Worm (Caenorhabditis elegans) whole organism, L2 larva: Measurements from ENCODE around the gene asp-13.

Experiments
- C34F6.9 ChIP-seq: fragments of 150-350 bp; optimal IDR thresholded peaks from 2 replicates; lab custom pipeline; 2014; ENCODE audit warnings: missing biosample characterization, missing genetic modification characterization
- F13H6.1 ChIP-seq: sonication (generic microtip); optimal IDR thresholded peaks from 2 replicates; lab custom pipeline; 2016; ENCODE audit warnings: missing genetic modification characterization, missing compliant biosample characterization
- Y55F3AM.14 ChIP-seq: fragments of 200-800 bp; sonication (Bioruptor generic); optimal IDR thresholded peaks from 2 replicates; lab custom pipeline; 2018; ENCODE audit warnings: mild to moderate bottlenecking, missing genetic modification characterization, missing compliant biosample characterization
- ZK546.5 ChIP-seq: sonication (generic microtip); optimal IDR thresholded peaks from 2 replicates; lab custom pipeline; 2017; ENCODE audit warnings: missing biosample characterization, missing genetic modification characterization
- aly-2 ChIP-seq: fragments of 150-350 bp; optimal IDR thresholded peaks from 2 replicates; lab custom pipeline; 2014; ENCODE audit warnings: missing biosample characterization, missing genetic modification characterization
- blmp-1 ChIP-seq: sonication (generic microtip); optimal IDR thresholded peaks from 2 replicates; lab custom pipeline; 2017; ENCODE audit warnings: missing genetic modification characterization, mild to moderate bottlenecking, missing compliant biosample characterization, antibody characterized with exemption, moderate library complexity; ENCODE audit not compliant: insufficient read depth
- ceh-82 ChIP-seq: fragments of 150-350 bp; optimal IDR thresholded peaks from 2 replicates; lab custom pipeline; 2014; ENCODE audit warnings: missing biosample characterization, missing genetic modification characterization
- crh-2 ChIP-seq: sonication (generic microtip); optimal IDR thresholded peaks from 2 replicates; lab custom pipeline; 2017; ENCODE audit warnings: missing biosample characterization, missing genetic modification characterization
- dmd-4 ChIP-seq: sonication (generic microtip); optimal IDR thresholded peaks from 2 replicates; lab custom pipeline; 2017; ENCODE audit warnings: missing biosample characterization, missing genetic modification characterization
- egl-27 ChIP-seq: sonication (generic microtip); optimal IDR thresholded peaks from 3 replicates; lab custom pipeline; 2017; ENCODE audit warnings: missing biosample characterization, missing genetic modification reagents, missing genetic modification characterization
- elt-1 ChIP-seq: fragments of 150-350 bp; optimal IDR thresholded peaks from 2 replicates; lab custom pipeline; 2014; ENCODE audit warnings: missing biosample characterization, missing genetic modification characterization
- elt-3 ChIP-seq: sonication (generic microtip); optimal IDR thresholded peaks from 2 replicates; lab custom pipeline; 2017; ENCODE audit warnings: missing biosample characterization, missing genetic modification characterization
- fos-1 ChIP-seq: fragments of 150-350 bp; optimal IDR thresholded peaks from 2 replicates; lab custom pipeline; 2014; ENCODE audit warnings: missing biosample characterization, missing genetic modification characterization
- gmeb-1 ChIP-seq: fragments of 150-350 bp; optimal IDR thresholded peaks from 2 replicates; lab custom pipeline; 2014; ENCODE audit warnings: missing biosample characterization, missing genetic modification characterization
- lin-11 ChIP-seq: fragments of 150-350 bp; sonication (generic microtip); optimal IDR thresholded peaks from 2 replicates; lab custom pipeline; 2014; ENCODE audit warnings: missing biosample characterization, missing genetic modification characterization, inconsistent platforms, mixed read lengths
- lin-13 ChIP-seq: fragments of 150-350 bp; optimal IDR thresholded peaks from 2 replicates; lab custom pipeline; 2014; ENCODE audit warnings: missing biosample characterization, missing genetic modification reagents, missing genetic modification characterization
- lsy-2 ChIP-seq, 2 experiments: fragments of 150-350 bp in 1 of 2; sonication (generic microtip) in 1 of 2; optimal IDR thresholded peaks; 2 replicates each; lab custom pipeline; 2014 to 2017; ENCODE audit warnings: missing biosample characterization in 2 of 2, missing genetic modification characterization in 2 of 2
- mab-5 ChIP-seq: fragments of 150-350 bp; optimal IDR thresholded peaks from 2 replicates; lab custom pipeline; 2014; ENCODE audit warnings: missing biosample characterization, missing genetic modification characterization
- mbf-1 ChIP-seq: sonication (generic microtip); optimal IDR thresholded peaks from 2 replicates; lab custom pipeline; 2017; ENCODE audit warnings: missing biosample characterization, missing genetic modification characterization
- nhr-11 ChIP-seq: fragments of 150-350 bp; optimal IDR thresholded peaks from 2 replicates; lab custom pipeline; 2014; ENCODE audit warnings: missing biosample characterization, missing genetic modification characterization
- nhr-21 ChIP-seq: fragments of 150-350 bp; optimal IDR thresholded peaks from 2 replicates; lab custom pipeline; 2014; ENCODE audit warnings: missing biosample characterization, missing genetic modification characterization
- nhr-23 ChIP-seq: fragments of 150-350 bp; optimal IDR thresholded peaks from 2 replicates; lab custom pipeline; 2014; ENCODE audit warnings: missing biosample characterization, missing genetic modification reagents, missing genetic modification characterization
- nhr-237 ChIP-seq: fragments of 150-350 bp; optimal IDR thresholded peaks from 2 replicates; lab custom pipeline; 2014; ENCODE audit warnings: missing biosample characterization, missing genetic modification characterization
- nhr-25 ChIP-seq: fragments of 150-350 bp; sonication (generic microtip); optimal IDR thresholded peaks from 3 replicates; lab custom pipeline; 2014; ENCODE audit warnings: missing biosample characterization, missing genetic modification characterization
- peb-1 ChIP-seq: fragments of 150-350 bp; optimal IDR thresholded peaks from 2 replicates; lab custom pipeline; 2014; ENCODE audit warnings: missing biosample characterization, missing genetic modification characterization
- skn-1 ChIP-seq: sonication (generic microtip); optimal IDR thresholded peaks from 2 replicates; lab custom pipeline; 2017; ENCODE audit warnings: missing biosample characterization, missing genetic modification characterization
- sma-3 ChIP-seq: sonication (generic microtip); optimal IDR thresholded peaks from 2 replicates; lab custom pipeline; 2016; ENCODE audit warnings: missing genetic modification reagents, missing genetic modification characterization, missing compliant biosample characterization
- sma-9 ChIP-seq, 2 experiments: fragments of 150-350 bp in 1 of 2; sonication (generic microtip) in 1 of 2; optimal IDR thresholded peaks; 2 replicates each; lab custom pipeline; 2014 to 2016; ENCODE audit warnings: missing genetic modification characterization in 2 of 2, mild to moderate bottlenecking in 1 of 2, missing biosample characterization in 1 of 2, missing compliant biosample characterization in 1 of 2, missing genetic modification reagents in 1 of 2, moderate library complexity in 1 of 2
- snpc-4 ChIP-seq: fragments of 150-350 bp; optimal IDR thresholded peaks from 2 replicates; lab custom pipeline; 2014; ENCODE audit warnings: missing biosample characterization, missing genetic modification characterization
- unc-39 ChIP-seq: fragments of 150-350 bp; optimal IDR thresholded peaks from 2 replicates; lab custom pipeline; 2014; ENCODE audit warnings: missing biosample characterization, missing genetic modification characterization
- unc-55 ChIP-seq: fragments of 150-350 bp; sonication (generic microtip); optimal IDR thresholded peaks from 3 replicates; lab custom pipeline; 2014; ENCODE audit warnings: missing biosample characterization, missing genetic modification reagents, missing genetic modification characterization
- zag-1 ChIP-seq: fragments of 150-350 bp; optimal IDR thresholded peaks from 2 replicates; lab custom pipeline; 2014; ENCODE audit warnings: missing biosample characterization, missing genetic modification characterization
- ztf-11 ChIP-seq: sonication (generic microtip); optimal IDR thresholded peaks from 2 replicates; lab custom pipeline; 2017; ENCODE audit warnings: missing biosample characterization, missing genetic modification characterization

asp-13 gene

ce11 chrV:8651007-8651711, 8.2 kb upstream of the asp-13 start:
- TF ChIP-seq fos-1 (tag; lab: Kevin White, UChicago) (peak; percentile 98), crh-2 (tag; lab: Kevin White, UChicago) (peak; percentile 59), sma-3 (GFP tag; lab: Kevin White, UChicago) (peak; percentile 33), mab-5 (no peak), aly-2 (tag; lab: Kevin White, UChicago) (no peak), ztf-11 (tag; lab: Kevin White, UChicago) (no peak), gmeb-1 (tag; lab: Kevin White, UChicago) (peak; percentile 12), F13H6.1 (peak; percentile 70), C34F6.9 (no peak), sma-9 (GFP tag; optimal IDR thresholded peaks at IDR 0.05; lab: Kevin White, UChicago) (peak; percentile 87), sma-9 (tag; optimal IDR thresholded peaks at IDR 0.05; lab: Kevin White, UChicago) (no peak), elt-1 (tag; lab: Kevin White, UChicago) (no peak), skn-1 (peak; percentile 93), ZK546.5 (tag; lab: Kevin White, UChicago) (no peak), lsy-2 (tag; optimal IDR thresholded peaks at IDR 0.05; lab: Kevin White, UChicago) (peak in 1 of 2 experiments; percentile 1), unc-39 (no peak), snpc-4 (tag; lab: Kevin White, UChicago) (no peak)

ce11 chrV:8650365-8650764, 7.4 kb upstream of the asp-13 start:
- peak; percentile 36 for TF ChIP-seq nhr-25 (tag; lab: Kevin White, UChicago)
- no peak for TF ChIP-seq Y55F3AM.14 (GFP tag; lab: Kevin White, UChicago)

- TF ChIP-seq nhr-11 (tag; lab: Kevin White, UChicago) (no peak), egl-27 (tag; lab: Kevin White, UChicago) (no peak), blmp-1 (tag; lab: Kevin White, UChicago) (no peak), F13H6.1 (peak; percentile 61), crh-2 (tag; lab: Kevin White, UChicago) (peak; percentile 61), lsy-2 (tag; optimal IDR thresholded peaks at IDR 0.05; lab: Kevin White, UChicago) (no peak), Y55F3AM.14 (GFP tag; lab: Kevin White, UChicago) (no peak), snpc-4 (tag; lab: Kevin White, UChicago) (no peak), mbf-1 (tag; lab: Kevin White, UChicago) (no peak), fos-1 (tag; lab: Kevin White, UChicago) (peak; percentile 98), sma-9 (GFP tag; optimal IDR thresholded peaks at IDR 0.05; lab: Kevin White, UChicago) (peak; percentile 70), sma-9 (tag; optimal IDR thresholded peaks at IDR 0.05; lab: Kevin White, UChicago) (no peak), sma-3 (GFP tag; lab: Kevin White, UChicago) (peak; percentile 19)
Observed at ce11 chrV:8648251-8648650, 5.3 kb upstream of the asp-13 start.

ce11 chrV:8641266-8641665, 1.7 kb downstream of the asp-13 start, which contains the start of gene F28A12.3:
Gene F28A12.3 (minus strand): TSS chrV:8641366.
- TF ChIP-seq lin-13: no peak
- TF ChIP-seq nhr-21 (tag; lab: Kevin White, UChicago): no peak
- no peak for TF ChIP-seq peb-1 (tag; lab: Kevin White, UChicago)
- TF ChIP-seq nhr-23: no peak
- TF ChIP-seq unc-39: no peak
- no peak for TF ChIP-seq dmd-4
- no peak for TF ChIP-seq F13H6.1
- TF ChIP-seq unc-55 (GFP tag; lab: Kevin White, UChicago): no peak
- TF ChIP-seq elt-3 (tag; lab: Kevin White, UChicago): no peak
- TF ChIP-seq nhr-237 (tag; lab: Kevin White, UChicago): no peak
- TF ChIP-seq zag-1 (tag; lab: Kevin White, UChicago): no peak
- no peak for TF ChIP-seq lin-11 (tag; lab: Kevin White, UChicago)
- no peak for TF ChIP-seq ceh-82 (tag; lab: Kevin White, UChicago)
- no peak for TF ChIP-seq ZK546.5 (tag; lab: Kevin White, UChicago)
